Worm (Caenorhabditis elegans) whole organism, L1 larva: ENCODE results near the gene C30F2.4.

Experiments used
- ces-1 ChIP-seq: fragments of 150-350 bp; optimal IDR thresholded peaks from 2 replicates; lab custom pipeline; 2014; ENCODE audit warnings: missing biosample characterization, missing genetic modification reagents, missing genetic modification characterization
- fkh-10 ChIP-seq: sonication (generic microtip); optimal IDR thresholded peaks from 2 replicates; lab custom pipeline; 2017; ENCODE audit warnings: missing biosample characterization, missing genetic modification reagents, missing genetic modification characterization
- jun-1 ChIP-seq: fragments of 150-350 bp; optimal IDR thresholded peaks from 2 replicates; lab custom pipeline; 2014; ENCODE audit warnings: missing biosample characterization, missing genetic modification reagents, missing genetic modification characterization
- lsy-2 ChIP-seq, 2 experiments: fragments of 150-350 bp; optimal IDR thresholded peaks; 2 replicates each; lab custom pipeline; 2014; ENCODE audit warnings: missing biosample characterization in 2 of 2, missing genetic modification characterization in 2 of 2
- mdl-1 ChIP-seq, 2 experiments: fragments of 150-350 bp; optimal IDR thresholded peaks; 2 replicates each; lab custom pipeline; 2014 to 2017; ENCODE audit warnings: missing biosample characterization in 2 of 2, missing genetic modification characterization in 2 of 2, inconsistent platforms in 1 of 2
- xbp-1 ChIP-seq: sonication (generic microtip); optimal IDR thresholded peaks from 2 replicates; lab custom pipeline; 2016; ENCODE audit warnings: missing genetic modification characterization, missing compliant biosample characterization
- zip-4 ChIP-seq: fragments of 200-800 bp; sonication (Bioruptor generic); optimal IDR thresholded peaks from 2 replicates; lab custom pipeline; 2018; ENCODE audit warnings: mild to moderate bottlenecking, missing genetic modification characterization, moderate library complexity, missing compliant biosample characterization

ce11 chrX:16058845-16059244 is 17.5 kb downstream of the C30F2.4 start, which contains the start of gene T27A8.2:
- TF ChIP-seq mdl-1 (tag; optimal IDR thresholded peaks at IDR 0.05; lab: Kevin White, UChicago) (no peak), lsy-2 (tag; optimal IDR thresholded peaks at IDR 0.05; lab: Kevin White, UChicago) (no peak), xbp-1 (tag; lab: Kevin White, UChicago) (no peak), zip-4 (GFP tag; lab: Kevin White, UChicago) (no peak), ces-1 (GFP tag; lab: Kevin White, UChicago) (no peak), jun-1 (tag; lab: Kevin White, UChicago) (no peak), fkh-10 (GFP tag; lab: Kevin White, UChicago) (no peak)
